Fruit fly (Drosophila melanogaster) whole organism, adult: ENCODE results near the gene CG31904.
A peak's percentile ranks its signal among the peaks of the same experiment; 100 is the strongest.

ENCODE experiments used
- CG12768 ChIP-seq: fragments of 200-800 bp; sonication (Bioruptor generic); optimal IDR thresholded peaks from 2 replicates; lab custom pipeline; 2017; ENCODE audit warnings: missing biosample characterization, missing genetic modification characterization, mild to moderate bottlenecking, moderate library complexity, missing genetic modification reagents
- CG1620 ChIP-seq: fragments of 200-800 bp; sonication (Bioruptor generic); optimal IDR thresholded peaks from 2 replicates; lab custom pipeline; 2016; ENCODE audit warnings: missing biosample characterization, missing genetic modification characterization
- CG33017 ChIP-seq: fragments of 200-800 bp; sonication (Bioruptor generic); optimal IDR thresholded peaks from 2 replicates; lab custom pipeline; 2018; ENCODE audit warnings: missing biosample characterization, mild to moderate bottlenecking, missing genetic modification characterization, moderate library complexity
- CG5204 ChIP-seq: fragments of 200-800 bp; sonication (Bioruptor generic); optimal IDR thresholded peaks from 2 replicates; lab custom pipeline; 2016; ENCODE audit warnings: missing biosample characterization, missing genetic modification characterization
- CG7101 ChIP-seq: fragments of 200-800 bp; sonication (Bioruptor generic); optimal IDR thresholded peaks from 2 replicates; lab custom pipeline; 2018; ENCODE audit warnings: missing biosample characterization, mild to moderate bottlenecking, missing genetic modification characterization, moderate library complexity
- Clk ChIP-seq: fragments of 200-800 bp; sonication (Bioruptor generic); optimal IDR thresholded peaks from 2 replicates; lab custom pipeline; 2017; ENCODE audit warnings: missing biosample characterization, missing genetic modification characterization
- Hr96 ChIP-seq: fragments of 200-800 bp; sonication (Bioruptor generic); optimal IDR thresholded peaks from 2 replicates; lab custom pipeline; 2016; ENCODE audit warnings: missing biosample characterization, missing genetic modification characterization
- bab1 ChIP-seq: fragments of 200-800 bp; sonication (Bioruptor generic); optimal IDR thresholded peaks from 3 replicates; lab custom pipeline; 2019; ENCODE audit warnings: missing biosample characterization, mild to moderate bottlenecking, missing genetic modification characterization, moderate library complexity
- cnc ChIP-seq, 2 experiments: fragments of >200 bp; optimal IDR thresholded peaks; 2 replicates each; lab custom pipeline; 2017
- kay ChIP-seq: fragments of 200-800 bp; sonication (Bioruptor generic); peaks from one replicate; lab custom pipeline; 2016; ENCODE audit warnings: missing biosample characterization, missing genetic modification characterization, borderline replicate concordance
- ovo ChIP-seq: fragments of 200-800 bp; sonication (Bioruptor generic); optimal IDR thresholded peaks from 2 replicates; lab custom pipeline; 2016; ENCODE audit warnings: missing biosample characterization, missing genetic modification characterization
- pad ChIP-seq: fragments of 200-800 bp; sonication (Bioruptor generic); optimal IDR thresholded peaks from 3 replicates; lab custom pipeline; 2017; ENCODE audit warnings: missing biosample characterization, missing genetic modification characterization, mild to moderate bottlenecking, moderate library complexity, missing genetic modification reagents
- toe ChIP-seq: fragments of 200-800 bp; sonication (Bioruptor generic); optimal IDR thresholded peaks from 2 replicates; lab custom pipeline; 2016; ENCODE audit warnings: missing biosample characterization, missing genetic modification characterization

dm6 chr2L:7779785-7780184, 41.2 kb upstream of the CG31904 start, which contains the start of gene Uro:
- TF ChIP-seq CG5204 (GFP tag; lab: Kevin White, UChicago) = no peak
- TF ChIP-seq CG1620 = no peak
- TF ChIP-seq ovo = no peak
- no peak for TF ChIP-seq CG7101
- TF ChIP-seq Clk = no peak
- TF ChIP-seq kay = peak; percentile 41
- no peak for TF ChIP-seq cnc (optimal IDR thresholded peaks at IDR 0.05; lab: Kevin White, UChicago)
- no peak for TF ChIP-seq CG33017 (tag; lab: Kevin White, UChicago)
- no peak for TF ChIP-seq toe
- no peak for TF ChIP-seq pad (GFP tag; lab: Kevin White, UChicago)
- TF ChIP-seq Hr96 = no peak
- no peak for TF ChIP-seq CG12768 (GFP tag; lab: Kevin White, UChicago)
- no peak for TF ChIP-seq bab1 (GFP tag; lab: Kevin White, UChicago)
